Worm (Caenorhabditis elegans): ENCODE data around the gene str-97.

str-97 gene

DNA sequence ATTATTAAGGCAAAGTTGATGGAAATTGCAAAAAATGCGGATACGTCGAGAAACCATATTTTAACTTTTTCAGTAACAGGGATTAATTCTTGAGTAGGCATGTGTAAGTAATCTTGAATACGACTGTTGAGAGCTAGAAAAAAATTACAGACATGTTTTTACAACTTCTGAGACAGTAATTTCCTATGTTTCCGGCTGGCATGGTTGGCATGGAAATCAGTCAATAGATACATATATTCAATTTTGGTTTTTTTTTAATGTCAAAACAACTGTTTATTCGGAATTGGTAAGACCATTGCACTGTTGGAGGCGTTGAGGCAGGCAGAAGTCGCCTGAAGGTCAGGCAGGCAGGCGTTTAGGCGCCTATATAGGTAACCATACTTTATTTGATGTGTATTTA is 1.6 kb downstream of the str-97 start, which contains the start of gene str-254:
str-254 (minus strand) TSS at position 101 of the 400 bp plus-strand sequence.
- TF ChIP-seq fkh-10 (GFP tag; optimal IDR thresholded peaks at IDR 0.05) (no peak), fkh-6 (tag; optimal IDR thresholded peaks at IDR 0.05) (no peak), zip-5 (tag; optimal IDR thresholded peaks at IDR 0.05) (no peak), eyg-1 (tag; optimal IDR thresholded peaks at IDR 0.05) (no peak), ceh-19 (GFP tag; optimal IDR thresholded peaks at IDR 0.05) (no peak), pha-2 (tag; optimal IDR thresholded peaks at IDR 0.05) (no peak), nfya-1 (tag; optimal IDR thresholded peaks at IDR 0.05) (no peak), che-1 (tag; optimal IDR thresholded peaks at IDR 0.05) (no peak), sdc-2 (tag; optimal IDR thresholded peaks at IDR 0.05) (no peak), tbx-7 (tag; optimal IDR thresholded peaks at IDR 0.05) (no peak), ceh-45 (GFP tag; IDR thresholded peaks at IDR 0.05) (no peak), unc-86 (tag; optimal IDR thresholded peaks at IDR 0.05) (no peak), unc-55 (GFP tag; optimal IDR thresholded peaks at IDR 0.05) (no peak)

DNA sequence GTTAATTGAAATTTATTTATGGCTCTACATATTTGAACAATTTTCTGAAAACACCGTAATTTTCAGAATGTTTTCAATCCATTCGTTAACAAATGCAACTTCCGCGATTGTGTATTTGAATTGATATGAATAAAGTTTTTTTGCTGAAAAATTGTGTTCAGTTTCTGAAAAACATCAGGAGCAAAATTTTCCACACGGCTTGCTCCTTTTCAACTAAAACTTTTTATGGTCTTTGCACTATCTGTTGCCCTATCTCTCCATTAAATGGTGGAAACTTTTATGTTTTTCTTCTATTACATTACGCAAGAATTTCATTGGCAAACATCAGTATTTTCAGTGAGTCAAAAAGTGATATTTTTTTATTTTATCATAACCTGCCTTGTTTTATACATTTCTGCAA is 6.2 kb downstream of the str-97 start, which contains the start of gene F10A3.4:
F10A3.4 (plus strand) TSS at position 301 of the 400 bp plus-strand sequence.
- TF ChIP-seq unc-86 (tag; optimal IDR thresholded peaks at IDR 0.05) (no peak), odd-2 (tag; optimal IDR thresholded peaks at IDR 0.05) (no peak), ceh-31 (tag; optimal IDR thresholded peaks at IDR 0.05) (no peak), nhr-11 (tag; optimal IDR thresholded peaks at IDR 0.05) (no peak), ahr-1 (tag; optimal IDR thresholded peaks at IDR 0.05) (no peak), sox-4 (tag; optimal IDR thresholded peaks at IDR 0.05) (no peak), eyg-1 (tag; optimal IDR thresholded peaks at IDR 0.05) (no peak), unc-55 (GFP tag; optimal IDR thresholded peaks at IDR 0.05) (no peak), ets-4 (tag; optimal IDR thresholded peaks at IDR 0.05) (no peak), fkh-10 (GFP tag; optimal IDR thresholded peaks at IDR 0.05) (no peak), zip-5 (tag; optimal IDR thresholded peaks at IDR 0.05) (no peak), ceh-30 (tag; optimal IDR thresholded peaks at IDR 0.05) (no peak), mec-3 (tag; optimal IDR thresholded peaks at IDR 0.05; ENCODE audit: borderline replicate concordance) (no peak), fkh-6 (tag; optimal IDR thresholded peaks at IDR 0.05) (no peak), K09A11.1 (tag; optimal IDR thresholded peaks at IDR 0.05; ENCODE audit: insufficient read depth) (no peak), fax-1 (tag; optimal IDR thresholded peaks at IDR 0.05) (no peak), pros-1 (tag; optimal IDR thresholded peaks at IDR 0.05) (no peak), C08G9.2 (tag; optimal IDR thresholded peaks at IDR 0.05) (no peak)

DNA sequence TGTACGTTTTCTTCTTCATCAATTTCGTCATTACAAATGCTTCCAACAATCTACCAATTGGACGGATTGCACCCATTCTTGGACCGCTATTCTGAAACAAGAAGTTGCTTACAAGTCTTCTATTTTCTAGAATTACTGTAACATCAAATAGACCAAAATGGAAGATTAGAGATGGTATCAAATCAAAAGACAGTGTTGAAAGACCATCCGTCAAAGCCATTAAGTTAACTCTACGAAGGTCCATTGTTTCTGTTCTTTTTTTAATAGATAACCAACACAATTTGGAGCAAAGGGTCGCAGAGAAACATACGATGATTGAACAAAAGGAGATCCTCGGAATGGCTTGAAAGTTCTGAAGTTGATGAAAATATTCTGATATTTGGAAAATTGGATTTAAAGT is 10.0 kb downstream of the str-97 start:
- TF ChIP-seq pha-4 (tag; optimal IDR thresholded peaks at IDR 0.05), result no peak
- TF ChIP-seq odd-2 (tag; optimal IDR thresholded peaks at IDR 0.05), result no peak
- no peak for TF ChIP-seq gmeb-2 (tag; optimal IDR thresholded peaks at IDR 0.05)
- no peak for TF ChIP-seq hlh-30 (tag; optimal IDR thresholded peaks at IDR 0.05; ENCODE audit: insufficient read depth)
- TF ChIP-seq C08G9.2 (tag; optimal IDR thresholded peaks at IDR 0.05), result no peak
- no peak for TF ChIP-seq ceh-31 (tag; optimal IDR thresholded peaks at IDR 0.05)
- TF ChIP-seq ceh-19 (GFP tag; optimal IDR thresholded peaks at IDR 0.05), result no peak
- TF ChIP-seq fax-1 (tag; optimal IDR thresholded peaks at IDR 0.05), result no peak
- no peak for TF ChIP-seq unc-42 (tag; optimal IDR thresholded peaks at IDR 0.05)
- no peak for TF ChIP-seq che-1 (tag; optimal IDR thresholded peaks at IDR 0.05)

DNA sequence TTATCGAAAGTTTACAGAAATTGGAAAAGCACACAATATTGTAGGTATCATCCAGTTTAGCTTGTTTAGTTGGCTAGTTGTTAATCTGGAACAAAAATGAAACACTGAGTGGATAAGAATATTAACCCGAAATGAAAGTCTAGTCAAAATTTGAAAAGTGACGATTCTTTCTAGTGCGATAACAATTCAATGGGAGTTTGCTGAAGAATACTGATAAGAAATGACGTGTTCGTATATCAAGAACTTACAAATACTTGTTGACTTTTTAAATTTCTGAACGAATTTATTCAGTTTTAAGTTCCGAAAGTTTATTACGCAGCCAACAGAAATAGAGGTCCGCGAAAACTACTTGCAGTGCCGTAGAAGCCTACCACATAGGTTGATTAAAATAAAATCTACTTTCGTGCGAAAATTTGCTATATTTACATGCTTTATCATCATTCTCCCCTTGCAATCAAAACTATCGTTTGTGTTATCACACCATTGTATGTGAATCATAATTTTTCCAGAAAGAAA is 11.9 kb downstream of the str-97 start, which contains the start of gene fbxa-88:
fbxa-88 (minus strand) TSS at position 51 of the 516 bp plus-strand sequence.
- TF ChIP-seq pha-4 (tag; optimal IDR thresholded peaks at IDR 0.05) (no peak), ceh-18 (tag; optimal IDR thresholded peaks at IDR 0.05) (no peak), nfya-1 (tag; optimal IDR thresholded peaks at IDR 0.05) (no peak), Y22D7AL.16 (tag; optimal IDR thresholded peaks at IDR 0.05) (no peak), syd-9 (tag; optimal IDR thresholded peaks at IDR 0.05) (no peak), ceh-30 (tag; optimal IDR thresholded peaks at IDR 0.05) (no peak), ahr-1 (tag; optimal IDR thresholded peaks at IDR 0.05) (no peak), pros-1 (tag; optimal IDR thresholded peaks at IDR 0.05) (no peak), T23F11.4 (GFP tag; optimal IDR thresholded peaks at IDR 0.05) (no peak), zip-5 (tag; optimal IDR thresholded peaks at IDR 0.05) (no peak), nhr-11 (tag; optimal IDR thresholded peaks at IDR 0.05) (no peak)

All from whole organism, late embryonic.